Worm (Caenorhabditis elegans) whole organism, L2 larva: ENCODE data around the gene suex-2.

Experiments
- C34F6.9 ChIP-seq: fragments of 150-350 bp; optimal IDR thresholded peaks from 2 replicates; lab custom pipeline; 2014; ENCODE audit warnings: missing biosample characterization, missing genetic modification characterization
- F13H6.1 ChIP-seq: sonication (generic microtip); optimal IDR thresholded peaks from 2 replicates; lab custom pipeline; 2016; ENCODE audit warnings: missing genetic modification characterization, missing compliant biosample characterization
- Y55F3AM.14 ChIP-seq: fragments of 200-800 bp; sonication (Bioruptor generic); optimal IDR thresholded peaks from 2 replicates; lab custom pipeline; 2018; ENCODE audit warnings: mild to moderate bottlenecking, missing genetic modification characterization, missing compliant biosample characterization
- ZK546.5 ChIP-seq: sonication (generic microtip); optimal IDR thresholded peaks from 2 replicates; lab custom pipeline; 2017; ENCODE audit warnings: missing biosample characterization, missing genetic modification characterization
- alr-1 ChIP-seq: fragments of 150-350 bp; optimal IDR thresholded peaks from 2 replicates; lab custom pipeline; 2014; ENCODE audit warnings: missing biosample characterization, missing genetic modification characterization
- ama-1 ChIP-seq: fragments of 150-350 bp; optimal IDR thresholded peaks from 2 replicates; lab custom pipeline; 2018; ENCODE audit warnings: inconsistent platforms
- blmp-1 ChIP-seq: sonication (generic microtip); optimal IDR thresholded peaks from 2 replicates; lab custom pipeline; 2017; ENCODE audit warnings: missing genetic modification characterization, mild to moderate bottlenecking, missing compliant biosample characterization, antibody characterized with exemption, moderate library complexity; ENCODE audit not compliant: insufficient read depth
- ceh-16 ChIP-seq: fragments of 150-350 bp; optimal IDR thresholded peaks from 2 replicates; lab custom pipeline; 2014; ENCODE audit warnings: missing biosample characterization, missing genetic modification characterization
- ceh-82 ChIP-seq: fragments of 150-350 bp; optimal IDR thresholded peaks from 2 replicates; lab custom pipeline; 2014; ENCODE audit warnings: missing biosample characterization, missing genetic modification characterization
- crh-2 ChIP-seq: sonication (generic microtip); optimal IDR thresholded peaks from 2 replicates; lab custom pipeline; 2017; ENCODE audit warnings: missing biosample characterization, missing genetic modification characterization
- dmd-4 ChIP-seq: sonication (generic microtip); optimal IDR thresholded peaks from 2 replicates; lab custom pipeline; 2017; ENCODE audit warnings: missing biosample characterization, missing genetic modification characterization
- elt-1 ChIP-seq: fragments of 150-350 bp; optimal IDR thresholded peaks from 2 replicates; lab custom pipeline; 2014; ENCODE audit warnings: missing biosample characterization, missing genetic modification characterization
- fos-1 ChIP-seq: fragments of 150-350 bp; optimal IDR thresholded peaks from 2 replicates; lab custom pipeline; 2014; ENCODE audit warnings: missing biosample characterization, missing genetic modification characterization
- gmeb-1 ChIP-seq: fragments of 150-350 bp; optimal IDR thresholded peaks from 2 replicates; lab custom pipeline; 2014; ENCODE audit warnings: missing biosample characterization, missing genetic modification characterization
- lin-13 ChIP-seq: fragments of 150-350 bp; optimal IDR thresholded peaks from 2 replicates; lab custom pipeline; 2014; ENCODE audit warnings: missing biosample characterization, missing genetic modification reagents, missing genetic modification characterization
- lin-39 ChIP-seq: fragments of 150-350 bp; optimal IDR thresholded peaks from 2 replicates; lab custom pipeline; 2014; ENCODE audit warnings: missing biosample characterization, missing genetic modification reagents, missing genetic modification characterization
- lsy-2 ChIP-seq, 2 experiments: fragments of 150-350 bp in 1 of 2; sonication (generic microtip) in 1 of 2; optimal IDR thresholded peaks; 2 replicates each; lab custom pipeline; 2014 to 2017; ENCODE audit warnings: missing biosample characterization in 2 of 2, missing genetic modification characterization in 2 of 2
- mab-5 ChIP-seq: fragments of 150-350 bp; optimal IDR thresholded peaks from 2 replicates; lab custom pipeline; 2014; ENCODE audit warnings: missing biosample characterization, missing genetic modification characterization
- mbf-1 ChIP-seq: sonication (generic microtip); optimal IDR thresholded peaks from 2 replicates; lab custom pipeline; 2017; ENCODE audit warnings: missing biosample characterization, missing genetic modification characterization
- nhr-10 ChIP-seq: sonication (generic microtip); optimal IDR thresholded peaks from 2 replicates; lab custom pipeline; 2017; ENCODE audit warnings: missing biosample characterization, missing genetic modification characterization
- nhr-11 ChIP-seq: fragments of 150-350 bp; optimal IDR thresholded peaks from 2 replicates; lab custom pipeline; 2014; ENCODE audit warnings: missing biosample characterization, missing genetic modification characterization
- nhr-12 ChIP-seq: fragments of 150-350 bp; optimal IDR thresholded peaks from 2 replicates; lab custom pipeline; 2014; ENCODE audit warnings: missing biosample characterization, missing genetic modification characterization
- nhr-129 ChIP-seq: fragments of 150-350 bp; optimal IDR thresholded peaks from 2 replicates; lab custom pipeline; 2014; ENCODE audit warnings: missing biosample characterization, missing genetic modification characterization
- nhr-21 ChIP-seq: fragments of 150-350 bp; optimal IDR thresholded peaks from 2 replicates; lab custom pipeline; 2014; ENCODE audit warnings: missing biosample characterization, missing genetic modification characterization
- nhr-23 ChIP-seq: fragments of 150-350 bp; optimal IDR thresholded peaks from 2 replicates; lab custom pipeline; 2014; ENCODE audit warnings: missing biosample characterization, missing genetic modification reagents, missing genetic modification characterization
- nhr-237 ChIP-seq: fragments of 150-350 bp; optimal IDR thresholded peaks from 2 replicates; lab custom pipeline; 2014; ENCODE audit warnings: missing biosample characterization, missing genetic modification characterization
- nhr-25 ChIP-seq: fragments of 150-350 bp; sonication (generic microtip); optimal IDR thresholded peaks from 3 replicates; lab custom pipeline; 2014; ENCODE audit warnings: missing biosample characterization, missing genetic modification characterization
- nhr-77 ChIP-seq: fragments of 150-350 bp; optimal IDR thresholded peaks from 2 replicates; lab custom pipeline; 2014; ENCODE audit warnings: missing biosample characterization, missing genetic modification characterization
- peb-1 ChIP-seq: fragments of 150-350 bp; optimal IDR thresholded peaks from 2 replicates; lab custom pipeline; 2014; ENCODE audit warnings: missing biosample characterization, missing genetic modification characterization
- sem-4 ChIP-seq: fragments of 150-350 bp; optimal IDR thresholded peaks from 2 replicates; lab custom pipeline; 2014; ENCODE audit warnings: missing biosample characterization, missing genetic modification reagents, missing genetic modification characterization
- skn-1 ChIP-seq: sonication (generic microtip); optimal IDR thresholded peaks from 2 replicates; lab custom pipeline; 2017; ENCODE audit warnings: missing biosample characterization, missing genetic modification characterization
- sma-3 ChIP-seq: sonication (generic microtip); optimal IDR thresholded peaks from 2 replicates; lab custom pipeline; 2016; ENCODE audit warnings: missing genetic modification reagents, missing genetic modification characterization, missing compliant biosample characterization
- sma-9 ChIP-seq, 2 experiments: fragments of 150-350 bp in 1 of 2; sonication (generic microtip) in 1 of 2; optimal IDR thresholded peaks; 2 replicates each; lab custom pipeline; 2014 to 2016; ENCODE audit warnings: missing genetic modification characterization in 2 of 2, mild to moderate bottlenecking in 1 of 2, missing biosample characterization in 1 of 2, missing compliant biosample characterization in 1 of 2, missing genetic modification reagents in 1 of 2, moderate library complexity in 1 of 2
- snpc-4 ChIP-seq: fragments of 150-350 bp; optimal IDR thresholded peaks from 2 replicates; lab custom pipeline; 2014; ENCODE audit warnings: missing biosample characterization, missing genetic modification characterization
- unc-39 ChIP-seq: fragments of 150-350 bp; optimal IDR thresholded peaks from 2 replicates; lab custom pipeline; 2014; ENCODE audit warnings: missing biosample characterization, missing genetic modification characterization
- unc-55 ChIP-seq: fragments of 150-350 bp; sonication (generic microtip); optimal IDR thresholded peaks from 3 replicates; lab custom pipeline; 2014; ENCODE audit warnings: missing biosample characterization, missing genetic modification reagents, missing genetic modification characterization
- unc-62 ChIP-seq: fragments of 150-350 bp; optimal IDR thresholded peaks from 2 replicates; lab custom pipeline; 2014; ENCODE audit warnings: missing biosample characterization, missing genetic modification reagents, missing genetic modification characterization
- zag-1 ChIP-seq: fragments of 150-350 bp; optimal IDR thresholded peaks from 2 replicates; lab custom pipeline; 2014; ENCODE audit warnings: missing biosample characterization, missing genetic modification characterization
- ztf-1 ChIP-seq: fragments of 200-800 bp; sonication (Bioruptor generic); conservative IDR thresholded peaks from 2 replicates; pipeline ENCODE4 v1.3.6; 2022; ENCODE audit warnings: missing genetic modification characterization, missing compliant biosample characterization
- ztf-11 ChIP-seq: sonication (generic microtip); optimal IDR thresholded peaks from 2 replicates; lab custom pipeline; 2017; ENCODE audit warnings: missing biosample characterization, missing genetic modification characterization
- ztf-4 ChIP-seq: fragments of 150-350 bp; optimal IDR thresholded peaks from 2 replicates; lab custom pipeline; 2014; ENCODE audit warnings: missing biosample characterization, missing genetic modification characterization

suex-2 gene

ce11 chrIV:8923381-8923780 lies 44.7 kb upstream of the suex-2 start:
- TF ChIP-seq lsy-2 (tag; optimal IDR thresholded peaks at IDR 0.05; lab: Kevin White, UChicago) (no peak), nhr-10 (no peak), elt-1 (tag; lab: Kevin White, UChicago) (no peak), ztf-1 (GFP tag; lab: Robert Waterston, UW) (no peak), ZK546.5 (tag; lab: Kevin White, UChicago) (no peak), F13H6.1 (tag; lab: Kevin White, UChicago) (no peak), skn-1 (tag; lab: Kevin White, UChicago) (no peak), lin-13 (no peak), sem-4 (tag; lab: Kevin White, UChicago) (no peak)

- TF ChIP-seq unc-39 (tag; lab: Kevin White, UChicago) (no peak), lsy-2 (tag; optimal IDR thresholded peaks at IDR 0.05; lab: Kevin White, UChicago) (no peak), ZK546.5 (tag; lab: Kevin White, UChicago) (no peak), sem-4 (tag; lab: Kevin White, UChicago) (no peak), nhr-10 (no peak), ceh-16 (tag; lab: Kevin White, UChicago) (no peak), skn-1 (tag; lab: Kevin White, UChicago) (no peak), nhr-23 (no peak), sma-9 (GFP tag; optimal IDR thresholded peaks at IDR 0.05; lab: Kevin White, UChicago) (no peak), sma-9 (tag; optimal IDR thresholded peaks at IDR 0.05; lab: Kevin White, UChicago) (no peak), lin-39 (no peak), lin-13 (no peak), unc-55 (no peak), elt-1 (tag; lab: Kevin White, UChicago) (no peak), zag-1 (no peak)
These were observed 44.0 kb upstream of the suex-2 start for ce11 chrIV:8924126-8924525.

ce11 chrIV:8925990-8926389 lies 42.1 kb upstream of the suex-2 start, which contains the start of the genes D1046.2 and cfim-2:
D1046.2 (minus strand) TSS chrIV:8926067.
cfim-2 (plus strand) TSS chrIV:8926324.
- no peak for TF ChIP-seq lin-13
- TF ChIP-seq sem-4 (tag; lab: Kevin White, UChicago) = no peak
- no peak for TF ChIP-seq skn-1 (tag; lab: Kevin White, UChicago)
- no peak for TF ChIP-seq fos-1
- TF ChIP-seq ama-1 (lab: Kevin White, UChicago) = no peak
- peak in 1 of 2 experiments; percentile 51 for TF ChIP-seq lsy-2 (tag; optimal IDR thresholded peaks at IDR 0.05; lab: Kevin White, UChicago)
- no peak for TF ChIP-seq ztf-4 (tag; lab: Kevin White, UChicago)
- no peak for TF ChIP-seq ztf-1 (GFP tag; lab: Robert Waterston, UW)
- TF ChIP-seq mbf-1 (tag; lab: Kevin White, UChicago) = no peak
- TF ChIP-seq ZK546.5 (tag; lab: Kevin White, UChicago) = no peak
- TF ChIP-seq gmeb-1 (tag; lab: Kevin White, UChicago) = peak; percentile 42
- TF ChIP-seq nhr-237 (tag; lab: Kevin White, UChicago) = no peak
- TF ChIP-seq lin-39 = no peak
- TF ChIP-seq Y55F3AM.14 (GFP tag; lab: Kevin White, UChicago) = no peak
- no peak for TF ChIP-seq dmd-4 (tag; lab: Kevin White, UChicago)
- TF ChIP-seq ztf-11 (tag; lab: Kevin White, UChicago) = no peak
- peak; percentile 45 for TF ChIP-seq C34F6.9 (tag; lab: Kevin White, UChicago)
- TF ChIP-seq mab-5 = no peak
- no peak for TF ChIP-seq ceh-82
- no peak for TF ChIP-seq peb-1 (tag; lab: Kevin White, UChicago)
- TF ChIP-seq unc-55 = peak; percentile 52
- TF ChIP-seq nhr-21 (tag; lab: Kevin White, UChicago) = no peak
- no peak for TF ChIP-seq snpc-4 (tag; lab: Kevin White, UChicago)

- no peak for TF ChIP-seq peb-1 (tag; lab: Kevin White, UChicago)
- TF ChIP-seq ceh-82 = no peak
- TF ChIP-seq unc-62 (GFP tag; lab: Kevin White, UChicago) = no peak
- no peak for TF ChIP-seq nhr-129 (tag; lab: Kevin White, UChicago)
- no peak for TF ChIP-seq nhr-21 (tag; lab: Kevin White, UChicago)
These were observed 41.6 kb upstream of the suex-2 start for ce11 chrIV:8926511-8926910.

- peak; percentile 75 for TF ChIP-seq sma-9 (GFP tag; optimal IDR thresholded peaks at IDR 0.05; lab: Kevin White, UChicago)
- no peak for TF ChIP-seq sma-9 (tag; optimal IDR thresholded peaks at IDR 0.05; lab: Kevin White, UChicago)
- no peak for TF ChIP-seq peb-1 (tag; lab: Kevin White, UChicago)
- peak; percentile 84 for TF ChIP-seq nhr-21 (tag; lab: Kevin White, UChicago)
- peak; percentile 68 for TF ChIP-seq crh-2 (tag; lab: Kevin White, UChicago)
- peak; percentile 81 for TF ChIP-seq sma-3 (GFP tag; lab: Kevin White, UChicago)
- peak; percentile 54 for TF ChIP-seq unc-55
- TF ChIP-seq nhr-12 (tag; lab: Kevin White, UChicago) = no peak
- TF ChIP-seq skn-1 (tag; lab: Kevin White, UChicago) = no peak
- TF ChIP-seq blmp-1 (tag; lab: Kevin White, UChicago) = no peak
- TF ChIP-seq ztf-1 (GFP tag; lab: Robert Waterston, UW) = no peak
- no peak for TF ChIP-seq mbf-1 (tag; lab: Kevin White, UChicago)
- peak; percentile 70 for TF ChIP-seq lin-13
- peak; percentile 87 for TF ChIP-seq F13H6.1 (tag; lab: Kevin White, UChicago)
- TF ChIP-seq snpc-4 (tag; lab: Kevin White, UChicago) = peak; percentile 18
- TF ChIP-seq gmeb-1 (tag; lab: Kevin White, UChicago) = peak; percentile 68
- peak; percentile 82 for TF ChIP-seq nhr-129 (tag; lab: Kevin White, UChicago)
- no peak for TF ChIP-seq unc-39 (tag; lab: Kevin White, UChicago)
- TF ChIP-seq sem-4 (tag; lab: Kevin White, UChicago) = peak; percentile 52
- TF ChIP-seq alr-1 (tag; lab: Kevin White, UChicago) = no peak
- TF ChIP-seq ceh-82 = no peak
- no peak for TF ChIP-seq nhr-11 (tag; lab: Kevin White, UChicago)
- TF ChIP-seq ama-1 (lab: Kevin White, UChicago) = no peak
- TF ChIP-seq nhr-25 (tag; lab: Kevin White, UChicago) = peak; percentile 54
- no peak for TF ChIP-seq nhr-237 (tag; lab: Kevin White, UChicago)
- TF ChIP-seq unc-62 (GFP tag; lab: Kevin White, UChicago) = no peak
- no peak for TF ChIP-seq zag-1
- no peak for TF ChIP-seq nhr-77 (tag; lab: Kevin White, UChicago)
These were observed 41.0 kb upstream of the suex-2 start for ce11 chrIV:8927093-8927492.
